Fruit fly (Drosophila melanogaster) whole organism, embryonic: ENCODE results near the gene Oct-TyrR.
A peak's percentile ranks its signal among the peaks of the same experiment; 100 is the strongest.

Source experiments
- Adf1 ChIP-seq: fragments of 200-800 bp; sonication (Bioruptor generic); IDR thresholded peaks from 2 replicates; pipeline ENCODE4 v1.3.6; 2022; ENCODE audit warnings: missing biosample characterization, missing genetic modification characterization
- Antp ChIP-seq: fragments of 200-800 bp; sonication (Bioruptor generic); optimal IDR thresholded peaks from 3 replicates; lab custom pipeline; 2016; ENCODE audit warnings: missing biosample characterization, missing genetic modification characterization
- CG10462 ChIP-seq: fragments of 200-800 bp; sonication (Bioruptor generic); optimal IDR thresholded peaks from 2 replicates; lab custom pipeline; 2016; ENCODE audit warnings: missing biosample characterization, missing genetic modification characterization
- CG10654 ChIP-seq: fragments of 200-800 bp; sonication (Bioruptor generic); optimal IDR thresholded peaks from 2 replicates; lab custom pipeline; 2016; ENCODE audit warnings: missing biosample characterization, missing genetic modification characterization
- CG1233 ChIP-seq: fragments of 200-800 bp; sonication (Bioruptor generic); optimal IDR thresholded peaks from 4 replicates; lab custom pipeline; 2018; ENCODE audit warnings: missing biosample characterization, mild to moderate bottlenecking, missing genetic modification characterization
- CG32532 ChIP-seq: fragments of 200-800 bp; sonication (Bioruptor generic); IDR thresholded peaks from 2 replicates; pipeline ENCODE4 v1.3.6; 2022; ENCODE audit warnings: missing biosample characterization, missing genetic modification characterization
- CG3726 ChIP-seq: fragments of 200-800 bp; sonication (Bioruptor generic); IDR thresholded peaks from 3 replicates; pipeline ENCODE4, ENCODE4 v1.3.6; 2022; ENCODE audit warnings: missing biosample characterization, missing genetic modification characterization
- CG42726 ChIP-seq: fragments of 200-800 bp; sonication (Bioruptor generic); IDR thresholded peaks from 2 replicates; pipeline ENCODE4 v1.3.6; 2022; ENCODE audit warnings: missing biosample characterization, missing genetic modification characterization; ENCODE audit not compliant: partially characterized antibody
- CG5953 ChIP-seq: fragments of 200-800 bp; sonication (Bioruptor generic); IDR thresholded peaks from 2 replicates; pipeline ENCODE4 v1.3.6; 2022; ENCODE audit warnings: missing biosample characterization, missing genetic modification characterization
- CG6854 ChIP-seq: fragments of 200-800 bp; sonication (Bioruptor generic); optimal IDR thresholded peaks from 3 replicates; lab custom pipeline; 2017; ENCODE audit warnings: missing biosample characterization, mild to moderate bottlenecking, missing genetic modification characterization
- CG7357 ChIP-seq: fragments of 200-800 bp; sonication (Bioruptor generic); IDR thresholded peaks from 3 replicates; pipeline ENCODE4 v1.3.6; 2022; ENCODE audit warnings: missing biosample characterization, missing genetic modification characterization
- CG7928 ChIP-seq: fragments of 200-800 bp; sonication (Bioruptor generic); optimal IDR thresholded peaks from 2 replicates; lab custom pipeline; 2017; ENCODE audit warnings: missing biosample characterization, mild to moderate bottlenecking, missing genetic modification characterization
- CG7987 ChIP-seq: fragments of 200-800 bp; sonication (Bioruptor generic); optimal IDR thresholded peaks from 2 replicates; lab custom pipeline; 2018; ENCODE audit warnings: missing biosample characterization, mild to moderate bottlenecking, missing genetic modification characterization, moderate library complexity
- CG8359 ChIP-seq: fragments of 200-800 bp; sonication (Bioruptor generic); optimal IDR thresholded peaks from 2 replicates; lab custom pipeline; 2017; ENCODE audit warnings: missing biosample characterization, mild to moderate bottlenecking, missing genetic modification characterization, borderline replicate concordance
- CG9876 ChIP-seq: fragments of 200-800 bp; sonication (Bioruptor generic); optimal IDR thresholded peaks from 2 replicates; lab custom pipeline; 2016; ENCODE audit warnings: missing biosample characterization, missing genetic modification characterization
- HHEX ChIP-seq: fragments of 200-800 bp; sonication (Bioruptor generic); optimal IDR thresholded peaks from 3 replicates; lab custom pipeline; 2017; ENCODE audit warnings: missing biosample characterization, mild to moderate bottlenecking, missing genetic modification characterization, missing genetic modification reagents
- HLHmδ ChIP-seq: fragments of 200-800 bp; sonication (Bioruptor generic); optimal IDR thresholded peaks from 2 replicates; lab custom pipeline; 2018; ENCODE audit warnings: missing biosample characterization, mild to moderate bottlenecking, missing genetic modification characterization, moderate library complexity
- Hr3 ChIP-seq: fragments of 200-800 bp; sonication (Bioruptor generic); optimal IDR thresholded peaks from 3 replicates; lab custom pipeline; 2016; ENCODE audit warnings: missing biosample characterization, missing genetic modification characterization
- NK7.1 ChIP-seq: fragments of 200-800 bp; sonication (Bioruptor generic); optimal IDR thresholded peaks from 3 replicates; lab custom pipeline; 2016; ENCODE audit warnings: missing biosample characterization, missing genetic modification characterization
- Nf-YB ChIP-seq: fragments of 200-800 bp; sonication (Bioruptor generic); optimal IDR thresholded peaks from 3 replicates; lab custom pipeline; 2019; ENCODE audit warnings: missing biosample characterization, mild to moderate bottlenecking, missing genetic modification characterization, moderate library complexity
- Sry-β ChIP-seq: fragments of 200-800 bp; sonication (Bioruptor generic); optimal IDR thresholded peaks from 2 replicates; lab custom pipeline; 2018; ENCODE audit warnings: missing biosample characterization, mild to moderate bottlenecking, missing genetic modification characterization, moderate library complexity
- Taf1 ChIP-seq: fragments of 200-800 bp; sonication (Bioruptor generic); IDR thresholded peaks from 2 replicates; pipeline ENCODE4 v1.3.6; 2022; ENCODE audit warnings: missing biosample characterization, missing genetic modification characterization
- Xbp1 ChIP-seq: fragments of 200-800 bp; sonication (Bioruptor generic); optimal IDR thresholded peaks from 3 replicates; lab custom pipeline; 2016; ENCODE audit warnings: missing biosample characterization, mild to moderate bottlenecking, missing genetic modification characterization
- ase ChIP-seq: fragments of 200-800 bp; sonication (Bioruptor generic); IDR thresholded peaks from 3 replicates; pipeline ENCODE4 v1.3.6; 2022; ENCODE audit warnings: missing biosample characterization, missing genetic modification characterization
- bigmax ChIP-seq: fragments of 200-800 bp; sonication (Bioruptor generic); optimal IDR thresholded peaks from 2 replicates; lab custom pipeline; 2018; ENCODE audit warnings: missing biosample characterization, mild to moderate bottlenecking, missing genetic modification characterization
- btn ChIP-seq: fragments of 200-800 bp; sonication (Bioruptor generic); optimal IDR thresholded peaks from 2 replicates; lab custom pipeline; 2016; ENCODE audit warnings: missing biosample characterization, missing genetic modification characterization
- crp ChIP-seq, 2 experiments: fragments of 200-800 bp; sonication (Bioruptor generic); optimal IDR thresholded peaks; 2 replicates in 1 of 2; 3 replicates in 1 of 2; lab custom pipeline; 2017; ENCODE audit warnings: missing biosample characterization in 2 of 2, missing genetic modification characterization in 2 of 2, mild to moderate bottlenecking in 1 of 2, moderate library complexity in 1 of 2
- dpn ChIP-seq, 2 experiments: fragments of 200-800 bp; sonication (Bioruptor generic); optimal IDR thresholded peaks; 3 replicates each; lab custom pipeline; 2016; ENCODE audit warnings: missing biosample characterization in 2 of 2, missing genetic modification characterization in 2 of 2
- dysf ChIP-seq: fragments of 200-800 bp; sonication (Bioruptor generic); IDR thresholded peaks from 3 replicates; pipeline ENCODE4 v1.3.6; 2022; ENCODE audit warnings: missing biosample characterization, missing genetic modification characterization
- ems ChIP-seq: fragments of 200-800 bp; sonication (Bioruptor generic); optimal IDR thresholded peaks from 3 replicates; lab custom pipeline; 2016; ENCODE audit warnings: missing biosample characterization, missing genetic modification characterization
- fd102C ChIP-seq: fragments of 200-800 bp; sonication (Bioruptor generic); optimal IDR thresholded peaks from 2 replicates; lab custom pipeline; 2018; ENCODE audit warnings: missing biosample characterization, mild to moderate bottlenecking, missing genetic modification characterization, moderate library complexity
- inv ChIP-seq: fragments of 200-800 bp; sonication (Bioruptor generic); IDR thresholded peaks from 2 replicates; pipeline ENCODE4 v1.3.6; 2022; ENCODE audit warnings: missing biosample characterization, missing genetic modification characterization; ENCODE audit not compliant: partially characterized antibody
- jumu ChIP-seq: fragments of 200-800 bp; sonication (Bioruptor generic); optimal IDR thresholded peaks from 3 replicates; lab custom pipeline; 2016; ENCODE audit warnings: missing biosample characterization, missing genetic modification characterization
- kay ChIP-seq: fragments of 200-800 bp; sonication (Bioruptor generic); optimal IDR thresholded peaks from 2 replicates; lab custom pipeline; 2016; ENCODE audit warnings: missing biosample characterization, missing genetic modification characterization
- lilli ChIP-seq: fragments of 200-800 bp; sonication (Bioruptor generic); optimal IDR thresholded peaks from 3 replicates; lab custom pipeline; 2016; ENCODE audit warnings: missing biosample characterization, missing genetic modification characterization
- lola ChIP-seq, 3 experiments: fragments of >200 bp in 2 of 3; fragments of 200-800 bp in 1 of 3; sonication (Bioruptor generic) in 1 of 3; optimal IDR thresholded peaks; 2 replicates each; lab custom pipeline; 2017 to 2019; ENCODE audit warnings: missing biosample characterization in 3 of 3, missing genetic modification characterization in 3 of 3, mild to moderate bottlenecking in 1 of 3, moderate library complexity in 1 of 3
- lov ChIP-seq, 2 experiments: fragments of 200-800 bp in 1 of 2; fragments of >200 bp in 1 of 2; sonication (Bioruptor generic) in 1 of 2; IDR thresholded peaks in 1 of 2; optimal IDR thresholded peaks in 1 of 2; 2 replicates in 1 of 2; 3 replicates in 1 of 2; pipeline versions ENCODE4 v1.3.6 to Lab custom; 2017 to 2022; ENCODE audit warnings: missing biosample characterization in 1 of 2, missing genetic modification characterization in 1 of 2
- nmo ChIP-seq: fragments of 200-800 bp; sonication (Bioruptor generic); optimal IDR thresholded peaks from 2 replicates; lab custom pipeline; 2018; ENCODE audit warnings: missing biosample characterization, mild to moderate bottlenecking, missing genetic modification characterization, moderate library complexity
- pho ChIP-seq: fragments of 200-800 bp; sonication (Bioruptor generic); optimal IDR thresholded peaks from 2 replicates; lab custom pipeline; 2016; ENCODE audit warnings: missing biosample characterization, missing genetic modification characterization
- pum ChIP-seq: fragments of 200-800 bp; sonication (Bioruptor generic); optimal IDR thresholded peaks from 2 replicates; lab custom pipeline; 2016; ENCODE audit warnings: missing biosample characterization, missing genetic modification characterization
- repo ChIP-seq: fragments of 200-800 bp; sonication (Bioruptor generic); optimal IDR thresholded peaks from 2 replicates; lab custom pipeline; 2016; ENCODE audit warnings: missing biosample characterization, missing genetic modification characterization
- rib ChIP-seq: fragments of 200-800 bp; sonication (Bioruptor generic); IDR thresholded peaks from 2 replicates; pipeline ENCODE4 v1.3.6; 2022; ENCODE audit warnings: missing biosample characterization, missing genetic modification characterization
- salm ChIP-seq: fragments of 200-800 bp; sonication (Bioruptor generic); optimal IDR thresholded peaks from 2 replicates; lab custom pipeline; 2018; ENCODE audit warnings: missing biosample characterization, mild to moderate bottlenecking, missing genetic modification characterization
- so ChIP-seq: fragments of 200-800 bp; sonication (Bioruptor generic); IDR thresholded peaks from 3 replicates; pipeline ENCODE4 v1.3.6; 2022; ENCODE audit warnings: missing biosample characterization, missing genetic modification characterization
- tap ChIP-seq: fragments of 200-800 bp; optimal IDR thresholded peaks from 3 replicates; lab custom pipeline; 2019; ENCODE audit warnings: missing biosample characterization, mild to moderate bottlenecking, missing genetic modification characterization, moderate library complexity
- tgo ChIP-seq: fragments of 200-800 bp; sonication (Bioruptor generic); IDR thresholded peaks from 3 replicates; pipeline ENCODE4 v1.3.6; 2022; ENCODE audit warnings: missing biosample characterization, missing genetic modification characterization
- vfl ChIP-seq: fragments of 200-800 bp; sonication (Bioruptor generic); optimal IDR thresholded peaks from 2 replicates; lab custom pipeline; 2016; ENCODE audit warnings: missing biosample characterization, missing genetic modification characterization
- zen ChIP-seq: fragments of 200-800 bp; sonication (Bioruptor generic); optimal IDR thresholded peaks from 3 replicates; lab custom pipeline; 2018; ENCODE audit warnings: missing biosample characterization, mild to moderate bottlenecking, missing genetic modification characterization, moderate library complexity

The Oct-TyrR gene

DNA sequence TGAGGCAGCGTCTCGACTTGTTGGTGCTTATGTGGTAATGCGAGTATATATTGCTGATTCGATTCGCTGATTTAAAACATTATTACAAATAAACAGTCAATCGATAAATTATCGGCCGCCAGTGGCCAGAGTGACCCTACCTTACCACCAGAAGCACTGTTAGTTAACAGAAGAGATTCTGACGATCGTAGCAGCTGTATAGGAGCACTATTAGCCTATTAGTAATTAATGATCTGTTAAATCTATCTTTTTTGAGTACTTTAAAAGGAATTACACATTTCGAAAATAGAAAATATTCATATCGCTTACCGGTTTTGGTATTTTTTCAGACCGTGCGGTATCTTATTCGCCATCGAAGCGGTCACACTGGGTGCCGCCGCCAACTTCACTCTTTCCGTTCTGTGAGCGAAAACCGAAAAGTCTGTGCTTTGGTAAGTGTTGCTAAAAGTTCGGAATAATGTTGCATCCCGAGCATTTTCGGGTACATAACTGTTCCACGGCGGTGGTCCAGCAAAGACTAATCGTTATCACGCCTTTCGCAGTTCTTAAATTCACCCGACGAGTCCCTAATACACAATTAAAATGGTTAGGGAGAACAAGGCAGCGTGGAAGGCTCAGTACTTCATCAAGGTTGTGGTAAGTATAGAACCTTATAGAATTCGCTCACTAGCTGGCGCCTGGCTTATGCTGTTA is 41.0 kb downstream of the Oct-TyrR start, which contains the start of the genes CG7130 and RpLP0 (continued):
- TF ChIP-seq tap = peak; percentile 62
- peak; percentile 85 for TF ChIP-seq CG5953 (GFP tag; lab: Robert Waterston, UW)
- TF ChIP-seq dysf (GFP tag; lab: Robert Waterston, UW) = peak; percentile 82
- peak; percentile 90 for TF ChIP-seq CG32532
- peak; percentile 94 for TF ChIP-seq NK7.1 (GFP tag; lab: Kevin White, UChicago)
- TF ChIP-seq Sry-β (GFP tag; lab: Kevin White, UChicago) = peak; percentile 63
- TF ChIP-seq crp (GFP tag; optimal IDR thresholded peaks at IDR 0.05; lab: Kevin White, UChicago) = peak in 1 of 2 experiments; percentile 65
- no peak; the same call in 1 of the 2 replicates for TF ChIP-seq CG42726 (GFP tag; lab: Robert Waterston, UW)
- 0 out of 3 replicates have a peak, but pooled peaks have one; percentile 63 for TF ChIP-seq CG3726 (GFP tag; lab: Robert Waterston, UW)
- TF ChIP-seq pum = peak; percentile 63
- peak; percentile 80 for TF ChIP-seq zen (tag; lab: Kevin White, UChicago)
- TF ChIP-seq salm (tag; lab: Kevin White, UChicago) = peak; percentile 83
- TF ChIP-seq Hr3 (GFP tag; lab: Kevin White, UChicago) = peak; percentile 71
- TF ChIP-seq btn (GFP tag; lab: Kevin White, UChicago) = peak; percentile 91
- peak; percentile 83 for TF ChIP-seq lilli (GFP tag; lab: Kevin White, UChicago)
- peak; percentile 94 for TF ChIP-seq CG9876 (GFP tag; lab: Kevin White, UChicago)
- peak; percentile 81 for TF ChIP-seq bigmax (GFP tag; lab: Kevin White, UChicago)
- peak; percentile 72 for TF ChIP-seq ems (GFP tag; lab: Kevin White, UChicago)
- peak; percentile 90 for TF ChIP-seq CG10654
- TF ChIP-seq Taf1 (GFP tag; lab: Robert Waterston, UW) = peak; percentile 42; the same call in 1 of the 2 replicates
- peak; percentile 53 for TF ChIP-seq Adf1 (GFP tag; lab: Robert Waterston, UW)
- TF ChIP-seq Xbp1 = peak; percentile 89
- peak; percentile 99 for TF ChIP-seq HLHmδ (GFP tag; lab: Kevin White, UChicago)
- peak; percentile 69 for TF ChIP-seq CG7928 (GFP tag; lab: Kevin White, UChicago)
- TF ChIP-seq ase (GFP tag; lab: Robert Waterston, UW) = peak; percentile 87
- peak; percentile 80 for TF ChIP-seq Nf-YB (GFP tag; lab: Kevin White, UChicago)
- peak; percentile 80 for TF ChIP-seq jumu (GFP tag; lab: Kevin White, UChicago)
- peak; percentile 83 for TF ChIP-seq so (GFP tag; lab: Robert Waterston, UW)
- TF ChIP-seq CG6854 (GFP tag; lab: Kevin White, UChicago) = peak; percentile 88
- peak; percentile 74 for TF ChIP-seq CG10462 (GFP tag; lab: Kevin White, UChicago)
- TF ChIP-seq lov (optimal IDR thresholded peaks at IDR 0.05; lab: Kevin White, UChicago) = no peak
- peak; percentile 94 for TF ChIP-seq lov (GFP tag; IDR thresholded peaks at IDR 0.05; lab: Robert Waterston, UW)
- TF ChIP-seq lola (GFP tag; optimal IDR thresholded peaks at IDR 0.05; lab: Kevin White, UChicago) = peak in 1 of 3 experiments; percentile 73
- TF ChIP-seq kay (GFP tag; lab: Kevin White, UChicago) = peak; percentile 15
- TF ChIP-seq repo (GFP tag; lab: Kevin White, UChicago) = peak; percentile 87
- TF ChIP-seq CG7357 = no peak
- TF ChIP-seq fd102C = peak; percentile 57
- TF ChIP-seq CG7987 = peak; percentile 98
- peak; percentile 96 for TF ChIP-seq CG1233 (GFP tag; lab: Kevin White, UChicago)
- TF ChIP-seq HHEX (GFP tag; lab: Kevin White, UChicago) = peak; percentile 95
- TF ChIP-seq pho (GFP tag; lab: Kevin White, UChicago) = peak; percentile 91
- TF ChIP-seq CG8359 (GFP tag; lab: Kevin White, UChicago) = peak; percentile 91
- TF ChIP-seq nmo (GFP tag; lab: Kevin White, UChicago) = peak; percentile 89
- TF ChIP-seq rib = peak; percentile 58; the same call in 1 of the 2 replicates
- peak; percentile 77 for TF ChIP-seq vfl (GFP tag; lab: Kevin White, UChicago)
- peak; percentile 80 to 95 for TF ChIP-seq dpn (GFP tag; optimal IDR thresholded peaks at IDR 0.05; lab: Kevin White, UChicago)
- TF ChIP-seq inv (GFP tag; lab: Robert Waterston, UW) = no peak; the same call in 1 of the 2 replicates
- peak; percentile 75 for TF ChIP-seq tgo
- peak; percentile 81 for TF ChIP-seq Antp (GFP tag; lab: Kevin White, UChicago)
